Worm (Caenorhabditis elegans) whole organism, L4 larva: Measurements from ENCODE around the gene F31B12.4.

Source experiments
- D1046.2 ChIP-seq: fragments of 200-800 bp; sonication (Bioruptor generic); IDR thresholded peaks from 2 replicates; pipeline ENCODE4 v1.3.6; 2022; ENCODE audit warnings: missing genetic modification characterization, missing compliant biosample characterization
- F37D6.2 ChIP-seq: sonication (generic microtip); optimal IDR thresholded peaks from 2 replicates; lab custom pipeline; 2016; ENCODE audit warnings: mild to moderate bottlenecking, missing genetic modification characterization, missing compliant biosample characterization
- F49E8.2 ChIP-seq: sonication (generic microtip); optimal IDR thresholded peaks from 2 replicates; lab custom pipeline; 2016; ENCODE audit warnings: missing compliant biosample characterization, mild to moderate bottlenecking, missing genetic modification characterization, borderline replicate concordance
- ZK337.2 ChIP-seq: fragments of 200-800 bp; sonication (Bioruptor generic); IDR thresholded peaks from 2 replicates; pipeline ENCODE4 v1.3.6; 2022; ENCODE audit warnings: missing genetic modification reagents, missing genetic modification characterization, missing compliant biosample characterization
- ceh-28 ChIP-seq: fragments of 150-350 bp; optimal IDR thresholded peaks from 2 replicates; lab custom pipeline; 2014; ENCODE audit warnings: missing biosample characterization, missing genetic modification reagents, missing genetic modification characterization
- ceh-32 ChIP-seq: sonication (generic microtip); optimal IDR thresholded peaks from 2 replicates; lab custom pipeline; 2016; ENCODE audit warnings: mild to moderate bottlenecking, missing genetic modification characterization, missing compliant biosample characterization; ENCODE audit not compliant: poor library complexity
- ceh-62 ChIP-seq: sonication (generic microtip); optimal IDR thresholded peaks from 2 replicates; lab custom pipeline; 2017; ENCODE audit warnings: missing biosample characterization, missing genetic modification characterization
- cey-2 ChIP-seq: sonication (generic microtip); optimal IDR thresholded peaks from 3 replicates; lab custom pipeline; 2017; ENCODE audit warnings: missing genetic modification characterization, mild to moderate bottlenecking, missing compliant biosample characterization, antibody characterized with exemption, borderline replicate concordance; ENCODE audit not compliant: insufficient read depth
- daf-16 ChIP-seq, 3 experiments: sonication (generic microtip); optimal IDR thresholded peaks; 2 replicates each; lab custom pipeline; 2016 to 2017; ENCODE audit warnings: missing genetic modification characterization in 3 of 3, missing genetic modification reagents in 3 of 3, mild to moderate bottlenecking in 2 of 3, missing compliant biosample characterization in 2 of 3, missing biosample characterization in 1 of 3, moderate library complexity in 1 of 3
- dmd-6 ChIP-seq: fragments of 200-800 bp; sonication (Bioruptor generic); IDR thresholded peaks from 2 replicates; pipeline ENCODE4 v1.3.6; 2022; ENCODE audit warnings: missing genetic modification reagents, missing genetic modification characterization, missing compliant biosample characterization
- dpl-1 ChIP-seq: fragments of 150-350 bp; optimal IDR thresholded peaks from 2 replicates; lab custom pipeline; 2014; ENCODE audit warnings: missing biosample characterization, missing genetic modification reagents, missing genetic modification characterization
- duxl-1 ChIP-seq: sonication (generic microtip); optimal IDR thresholded peaks from 2 replicates; lab custom pipeline; 2016; ENCODE audit warnings: mild to moderate bottlenecking, missing genetic modification characterization, moderate library complexity, missing compliant biosample characterization; ENCODE audit not compliant: poor library complexity
- dve-1 ChIP-seq: sonication (generic microtip); optimal IDR thresholded peaks from 2 replicates; lab custom pipeline; 2017; ENCODE audit warnings: antibody characterized with exemption, mild to moderate bottlenecking, missing genetic modification characterization, missing compliant biosample characterization; ENCODE audit not compliant: insufficient read depth
- egl-27 ChIP-seq: sonication (generic microtip); optimal IDR thresholded peaks from 3 replicates; lab custom pipeline; 2017; ENCODE audit warnings: missing biosample characterization, missing genetic modification reagents, missing genetic modification characterization
- fkh-10 ChIP-seq: fragments of 150-350 bp; optimal IDR thresholded peaks from 2 replicates; lab custom pipeline; 2014; ENCODE audit warnings: missing biosample characterization, missing genetic modification reagents, missing genetic modification characterization
- fos-1 ChIP-seq: fragments of 150-350 bp; optimal IDR thresholded peaks from 2 replicates; lab custom pipeline; 2014; ENCODE audit warnings: missing biosample characterization, missing genetic modification characterization
- gei-8 ChIP-seq: fragments of 200-800 bp; sonication (Bioruptor generic); optimal IDR thresholded peaks from 2 replicates; lab custom pipeline; 2018; ENCODE audit warnings: mild to moderate bottlenecking, missing genetic modification characterization, missing compliant biosample characterization
- hlh-11 ChIP-seq: fragments of 200-800 bp; sonication (Bioruptor generic); optimal IDR thresholded peaks from 2 replicates; lab custom pipeline; 2018; ENCODE audit warnings: mild to moderate bottlenecking, missing genetic modification characterization, missing compliant biosample characterization
- hlh-30 ChIP-seq: sonication (generic microtip); optimal IDR thresholded peaks from 2 replicates; lab custom pipeline; 2017; ENCODE audit warnings: antibody characterized with exemption, mild to moderate bottlenecking, missing genetic modification characterization, missing compliant biosample characterization; ENCODE audit not compliant: insufficient read depth
- hmg-1.1 ChIP-seq: fragments of 200-800 bp; sonication (Bioruptor generic); IDR thresholded peaks from 2 replicates; pipeline ENCODE4 v1.3.6; 2022; ENCODE audit warnings: missing genetic modification reagents, missing genetic modification characterization, missing compliant biosample characterization
- jun-1 ChIP-seq: fragments of 150-350 bp; optimal IDR thresholded peaks from 2 replicates; lab custom pipeline; 2014; ENCODE audit warnings: missing biosample characterization, missing genetic modification reagents, missing genetic modification characterization
- lim-7 ChIP-seq: fragments of 200-800 bp; sonication (Bioruptor generic); IDR thresholded peaks from 2 replicates; pipeline ENCODE4 v1.3.6; 2022; ENCODE audit warnings: missing genetic modification characterization, missing compliant biosample characterization
- lin-1 ChIP-seq: fragments of 200-800 bp; sonication (Bioruptor generic); IDR thresholded peaks from 2 replicates; pipeline ENCODE4 v1.3.6; 2022; ENCODE audit warnings: missing genetic modification reagents, missing genetic modification characterization, missing compliant biosample characterization
- lin-13 ChIP-seq: fragments of 150-350 bp; optimal IDR thresholded peaks from 2 replicates; lab custom pipeline; 2014; ENCODE audit warnings: missing biosample characterization, missing genetic modification reagents, missing genetic modification characterization
- lin-15B ChIP-seq: fragments of 150-350 bp; sonication (generic microtip); optimal IDR thresholded peaks from 3 replicates; lab custom pipeline; 2014; ENCODE audit warnings: missing biosample characterization, missing genetic modification characterization
- lir-3 ChIP-seq: sonication (generic microtip); optimal IDR thresholded peaks from 2 replicates; lab custom pipeline; 2016; ENCODE audit warnings: mild to moderate bottlenecking, missing genetic modification characterization, missing compliant biosample characterization
- lsy-2 ChIP-seq, 2 experiments: fragments of 150-350 bp in 1 of 2; sonication (generic microtip) in 1 of 2; optimal IDR thresholded peaks; 2 replicates each; lab custom pipeline; 2014 to 2017; ENCODE audit warnings: missing biosample characterization in 2 of 2, missing genetic modification characterization in 2 of 2
- mdl-1 ChIP-seq, 2 experiments: fragments of 150-350 bp in 1 of 2; sonication (generic microtip) in 1 of 2; optimal IDR thresholded peaks; 2 replicates each; lab custom pipeline; 2014 to 2017; ENCODE audit warnings: missing biosample characterization in 2 of 2, missing genetic modification characterization in 2 of 2
- mep-1 ChIP-seq: fragments of 150-350 bp; sonication (generic microtip); optimal IDR thresholded peaks from 3 replicates; lab custom pipeline; 2014; ENCODE audit warnings: missing biosample characterization, missing genetic modification characterization
- mes-2 ChIP-seq: sonication (generic microtip); optimal IDR thresholded peaks from 2 replicates; lab custom pipeline; 2016; ENCODE audit warnings: missing genotype, mild to moderate bottlenecking, missing genetic modification characterization, missing compliant biosample characterization; ENCODE audit not compliant: poor library complexity, severe bottlenecking
- mxl-2 ChIP-seq: fragments of 200-800 bp; sonication (Bioruptor generic); conservative IDR thresholded peaks from 2 replicates; pipeline ENCODE4 v1.3.6; 2022; ENCODE audit warnings: missing genetic modification reagents, missing genetic modification characterization, missing compliant biosample characterization
- mxl-3 ChIP-seq: fragments of 200-800 bp; sonication (Bioruptor generic); optimal IDR thresholded peaks from 2 replicates; lab custom pipeline; 2018; ENCODE audit warnings: mild to moderate bottlenecking, missing genetic modification characterization, missing compliant biosample characterization
- nhr-102 ChIP-seq: sonication (generic microtip); optimal IDR thresholded peaks from 2 replicates; lab custom pipeline; 2016; ENCODE audit warnings: mild to moderate bottlenecking, missing genetic modification characterization, moderate library complexity, missing compliant biosample characterization
- nhr-11 ChIP-seq: fragments of 150-350 bp; optimal IDR thresholded peaks from 2 replicates; lab custom pipeline; 2014; ENCODE audit warnings: missing biosample characterization, missing genetic modification characterization
- nhr-237 ChIP-seq: sonication (generic microtip); optimal IDR thresholded peaks from 2 replicates; lab custom pipeline; 2017; ENCODE audit warnings: missing biosample characterization, missing genetic modification characterization
- nhr-25 ChIP-seq: sonication (generic microtip); optimal IDR thresholded peaks from 2 replicates; lab custom pipeline; 2017; ENCODE audit warnings: missing genetic modification characterization, mild to moderate bottlenecking, missing compliant biosample characterization, antibody characterized with exemption, moderate library complexity, borderline replicate concordance; ENCODE audit not compliant: insufficient read depth
- nhr-6 ChIP-seq: fragments of 150-350 bp; optimal IDR thresholded peaks from 2 replicates; lab custom pipeline; 2014; ENCODE audit warnings: missing biosample characterization, missing genetic modification characterization
- pha-4 ChIP-seq, 2 experiments: fragments of 150-350 bp in 1 of 2; fragments of 200-800 bp in 1 of 2; sonication (Bioruptor generic) in 1 of 2; IDR thresholded peaks in 1 of 2; optimal IDR thresholded peaks in 1 of 2; 2 replicates each; pipeline versions ENCODE4 v1.3.6 to Lab custom; 2014 to 2022; ENCODE audit warnings: missing genetic modification characterization in 2 of 2, missing genetic modification reagents in 2 of 2, missing biosample characterization in 1 of 2, missing compliant biosample characterization in 1 of 2
- sdz-12 ChIP-seq: fragments of 200-800 bp; sonication (Bioruptor generic); optimal IDR thresholded peaks from 2 replicates; lab custom pipeline; 2018; ENCODE audit warnings: mild to moderate bottlenecking, missing genetic modification characterization, missing compliant biosample characterization
- set-16 ChIP-seq: fragments of 200-800 bp; sonication (Bioruptor generic); IDR thresholded peaks from 2 replicates; pipeline ENCODE4 v1.3.6; 2022; ENCODE audit warnings: missing genetic modification reagents, missing genetic modification characterization, missing compliant biosample characterization
- snpc-4 ChIP-seq: fragments of 150-350 bp; optimal IDR thresholded peaks from 2 replicates; lab custom pipeline; 2014; ENCODE audit warnings: missing biosample characterization, missing genetic modification characterization
- spr-1 ChIP-seq: sonication (generic microtip); optimal IDR thresholded peaks from 2 replicates; lab custom pipeline; 2016; ENCODE audit warnings: mild to moderate bottlenecking, missing genetic modification characterization, missing compliant biosample characterization
- tag-97 ChIP-seq: fragments of 200-800 bp; sonication (Bioruptor generic); IDR thresholded peaks from 2 replicates; pipeline ENCODE4 v1.3.6; 2022; ENCODE audit warnings: missing genetic modification characterization, missing compliant biosample characterization
- tra-1 ChIP-seq: fragments of 200-800 bp; sonication (Bioruptor generic); IDR thresholded peaks from 2 replicates; pipeline ENCODE4 v1.3.6; 2022; ENCODE audit warnings: missing genetic modification reagents, missing genetic modification characterization, missing compliant biosample characterization
- unc-39 ChIP-seq: sonication (generic microtip); optimal IDR thresholded peaks from 2 replicates; lab custom pipeline; 2017; ENCODE audit warnings: missing biosample characterization, missing genetic modification characterization
- unc-62 ChIP-seq, 3 experiments: fragments of 150-350 bp in 1 of 3; sonication (generic microtip); optimal IDR thresholded peaks in 2 of 3; peaks in 1 of 3; 1 replicate in 1 of 3; 2 replicates in 2 of 3; lab custom pipeline; 2014 to 2017; ENCODE audit warnings: missing biosample characterization in 3 of 3, missing genetic modification characterization in 3 of 3, missing genetic modification reagents in 3 of 3, missing genotype in 1 of 3
- vab-7 ChIP-seq: fragments of 200-800 bp; sonication (Bioruptor generic); IDR thresholded peaks from 2 replicates; pipeline ENCODE4 v1.3.6; 2022; ENCODE audit warnings: missing genetic modification reagents, missing genetic modification characterization, missing compliant biosample characterization

The F31B12.4 gene

DNA sequence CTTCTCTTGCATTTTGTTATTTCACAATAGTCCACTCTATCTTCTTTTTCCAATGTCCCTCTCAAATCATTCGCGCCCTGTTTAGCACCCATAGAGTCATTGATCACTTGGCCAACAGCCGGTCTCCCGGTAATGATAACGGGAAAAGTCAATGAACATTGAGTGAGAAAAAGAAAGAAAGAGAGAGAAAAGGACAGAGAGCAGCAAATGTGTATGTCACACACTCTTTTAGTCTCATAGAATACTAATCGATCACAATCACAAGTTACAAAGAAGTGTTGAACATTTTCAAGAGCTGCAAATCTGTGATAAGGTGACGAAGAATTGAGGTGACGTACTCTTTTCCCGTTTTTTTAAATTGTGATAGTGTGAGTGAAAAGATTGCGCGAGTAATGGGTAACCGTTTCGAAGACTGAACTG, 32.4 kb upstream of the F31B12.4 start (continued):
- TF ChIP-seq cey-2 (no peak), ceh-32 (tag; lab: Kevin White, UChicago) (no peak), nhr-102 (peak; percentile 48), vab-7 (GFP tag; lab: Robert Waterston, UW) (no peak), sdz-12 (GFP tag; lab: Kevin White, UChicago) (no peak), spr-1 (no peak), lin-13 (peak; percentile 36), unc-62 (GFP tag; optimal IDR thresholded peaks at IDR 0.05 in 1 of 2; lab: Kevin White, UChicago) (peak in 1 of 2 experiments; percentile 99), unc-62 (tag; optimal IDR thresholded peaks at IDR 0.05; lab: Kevin White, UChicago) (no peak), dmd-6 (GFP tag; lab: Robert Waterston, UW) (peak; percentile 90), fos-1 (tag; lab: Kevin White, UChicago) (peak; percentile 24), lim-7 (GFP tag; lab: Robert Waterston, UW) (no peak), D1046.2 (GFP tag; lab: Robert Waterston, UW) (no peak), pha-4 (GFP tag; IDR thresholded peaks at IDR 0.05; lab: Robert Waterston, UW) (0 out of 2 replicates have a peak, but pooled peaks have one; percentile 46), pha-4 (tag; optimal IDR thresholded peaks at IDR 0.05; lab: Kevin White, UChicago) (peak; percentile 45), mxl-3 (GFP tag; lab: Kevin White, UChicago) (peak; percentile 71), nhr-6 (peak; percentile 55), lsy-2 (tag; optimal IDR thresholded peaks at IDR 0.05; lab: Kevin White, UChicago) (peak; percentile 68 to 70), hlh-11 (tag; lab: Kevin White, UChicago) (peak; percentile 97), ZK337.2 (no peak), mep-1 (tag; lab: Kevin White, UChicago) (peak; percentile 68), hlh-30 (peak; percentile 90), lin-1 (peak; percentile 60; the same call in 1 of the 2 replicates)

- TF ChIP-seq fkh-10 (GFP tag; lab: Kevin White, UChicago) (no peak), tra-1 (0 out of 2 replicates have a peak, but pooled peaks have one; percentile 47), snpc-4 (no peak), mdl-1 (tag; optimal IDR thresholded peaks at IDR 0.05; lab: Kevin White, UChicago) (peak in 1 of 2 experiments; percentile 44), set-16 (no peak), ceh-62 (tag; lab: Kevin White, UChicago) (no peak), ceh-28 (tag; lab: Kevin White, UChicago) (no peak), F49E8.2 (no peak), dpl-1 (GFP tag; lab: Kevin White, UChicago) (no peak), jun-1 (tag; lab: Kevin White, UChicago) (no peak), nhr-237 (tag; lab: Kevin White, UChicago) (no peak), duxl-1 (tag; lab: Kevin White, UChicago) (no peak), lin-13 (no peak), nhr-11 (tag; lab: Kevin White, UChicago) (no peak), lim-7 (GFP tag; lab: Robert Waterston, UW) (no peak), hmg-1.1 (GFP tag; lab: Robert Waterston, UW) (no peak), lir-3 (tag; lab: Kevin White, UChicago) (no peak), dve-1 (tag; lab: Kevin White, UChicago) (peak; percentile 80), tag-97 (GFP tag; lab: Robert Waterston, UW) (no peak), unc-39 (tag; lab: Kevin White, UChicago) (no peak), egl-27 (tag; lab: Kevin White, UChicago) (no peak), fos-1 (tag; lab: Kevin White, UChicago) (no peak), mep-1 (tag; lab: Kevin White, UChicago) (peak; percentile 51), mes-2 (tag; lab: Kevin White, UChicago) (no peak), gei-8 (GFP tag; lab: Kevin White, UChicago) (no peak), nhr-25 (tag; lab: Kevin White, UChicago) (no peak), daf-16 (GFP tag; optimal IDR thresholded peaks at IDR 0.05; lab: Kevin White, UChicago) (no peak), daf-16 (tag; optimal IDR thresholded peaks at IDR 0.05; lab: Kevin White, UChicago) (peak; percentile 15), dmd-6 (GFP tag; lab: Robert Waterston, UW) (peak; percentile 73), F37D6.2 (tag; lab: Kevin White, UChicago) (no peak), mxl-2 (peak; percentile 70; the same call in 1 of the 2 replicates), lin-15B (tag; lab: Kevin White, UChicago) (no peak)
These were observed 31.8 kb upstream of the F31B12.4 start for ce11 chrX:10772763-10773162.
